Fruit fly (Drosophila melanogaster): Measurements from ENCODE around the gene Lrpprc2.

dm6 chrX:1456954-1457353 is 3.5 kb downstream of the Lrpprc2 start, which contains the start of gene CG14785:
- TF ChIP-seq usp (GFP tag; optimal IDR thresholded peaks at IDR 0.05): no peak
- TF ChIP-seq GATAd (GFP tag; optimal IDR thresholded peaks at IDR 0.05): no peak
- no peak for TF ChIP-seq jim (GFP tag; optimal IDR thresholded peaks at IDR 0.05)
- no peak for TF ChIP-seq CrebA (GFP tag; optimal IDR thresholded peaks at IDR 0.05; ENCODE audit: borderline replicate concordance)
- TF ChIP-seq sage (GFP tag; optimal IDR thresholded peaks at IDR 0.05): no peak
- no peak for TF ChIP-seq HLH106 (tag; optimal IDR thresholded peaks at IDR 0.05)
